Fruit fly (Drosophila melanogaster) whole organism, embryonic: ENCODE data around the gene Scgalpha.

ENCODE experiments used
- Adf1 ChIP-seq: fragments of 200-800 bp; sonication (Bioruptor generic); IDR thresholded peaks from 2 replicates; pipeline ENCODE4 v1.3.6; 2022; ENCODE audit warnings: missing biosample characterization, missing genetic modification characterization
- Atf6 ChIP-seq: fragments of 200-800 bp; sonication (Bioruptor generic); IDR thresholded peaks from 2 replicates; pipeline ENCODE4 v1.3.6; 2022; ENCODE audit warnings: missing biosample characterization, missing genetic modification characterization
- CG11504 ChIP-seq: fragments of 200-800 bp; sonication (Bioruptor generic); optimal IDR thresholded peaks from 3 replicates; lab custom pipeline; 2019; ENCODE audit warnings: missing biosample characterization, mild to moderate bottlenecking, missing genetic modification characterization, moderate library complexity
- CG12391 ChIP-seq: fragments of 200-800 bp; sonication (Bioruptor generic); optimal IDR thresholded peaks from 3 replicates; lab custom pipeline; 2018; ENCODE audit warnings: missing biosample characterization, mild to moderate bottlenecking, missing genetic modification characterization, moderate library complexity
- CG13624 ChIP-seq: fragments of 200-800 bp; sonication (Bioruptor generic); optimal IDR thresholded peaks from 2 replicates; lab custom pipeline; 2016; ENCODE audit warnings: missing biosample characterization, missing genetic modification characterization
- CG17612 ChIP-seq: fragments of 200-800 bp; sonication (Bioruptor generic); IDR thresholded peaks from 2 replicates; pipeline ENCODE4 v1.3.6; 2022; ENCODE audit warnings: missing biosample characterization, missing genetic modification characterization
- CG1792 ChIP-seq: fragments of 200-800 bp; sonication (Bioruptor generic); optimal IDR thresholded peaks from 2 replicates; lab custom pipeline; 2016; ENCODE audit warnings: missing biosample characterization, missing genetic modification characterization
- CG18262 ChIP-seq: fragments of 200-800 bp; optimal IDR thresholded peaks from 3 replicates; lab custom pipeline; 2019; ENCODE audit warnings: missing biosample characterization, mild to moderate bottlenecking, missing genetic modification characterization, moderate library complexity
- CG2678 ChIP-seq: fragments of 200-800 bp; sonication (Bioruptor generic); optimal IDR thresholded peaks from 3 replicates; lab custom pipeline; 2019; ENCODE audit warnings: missing biosample characterization, mild to moderate bottlenecking, missing genetic modification characterization, moderate library complexity
- CG2712 ChIP-seq: fragments of 200-800 bp; optimal IDR thresholded peaks from 3 replicates; lab custom pipeline; 2019; ENCODE audit warnings: missing biosample characterization, mild to moderate bottlenecking, missing genetic modification characterization, moderate library complexity
- CG2875 ChIP-seq: fragments of 200-800 bp; sonication (Bioruptor generic); optimal IDR thresholded peaks from 2 replicates; lab custom pipeline; 2017; ENCODE audit warnings: missing biosample characterization, mild to moderate bottlenecking, missing genetic modification characterization, missing genetic modification reagents
- CG3065 ChIP-seq: fragments of 200-800 bp; sonication (Bioruptor generic); optimal IDR thresholded peaks from 2 replicates; lab custom pipeline; 2016; ENCODE audit warnings: missing biosample characterization, missing genetic modification characterization
- CG3163 ChIP-seq: fragments of 200-800 bp; sonication (Bioruptor generic); optimal IDR thresholded peaks from 3 replicates; lab custom pipeline; 2016; ENCODE audit warnings: missing biosample characterization, missing genetic modification characterization
- CG5953 ChIP-seq: fragments of 200-800 bp; sonication (Bioruptor generic); IDR thresholded peaks from 2 replicates; pipeline ENCODE4 v1.3.6; 2022; ENCODE audit warnings: missing biosample characterization, missing genetic modification characterization
- CG7372 ChIP-seq: fragments of 200-800 bp; sonication (Bioruptor generic); IDR thresholded peaks from 2 replicates; pipeline ENCODE4 v1.3.6; 2022; ENCODE audit warnings: missing biosample characterization, missing genetic modification characterization
- CG9817 ChIP-seq: fragments of 200-800 bp; sonication (Bioruptor generic); optimal IDR thresholded peaks from 2 replicates; lab custom pipeline; 2018; ENCODE audit warnings: missing biosample characterization, mild to moderate bottlenecking, missing genetic modification characterization, moderate library complexity
- Camta ChIP-seq: fragments of 200-800 bp; sonication (Bioruptor generic); optimal IDR thresholded peaks from 2 replicates; lab custom pipeline; 2016; ENCODE audit warnings: missing biosample characterization, missing genetic modification characterization
- D19A ChIP-seq: fragments of 200-800 bp; optimal IDR thresholded peaks from 3 replicates; lab custom pipeline; 2019; ENCODE audit warnings: missing biosample characterization, mild to moderate bottlenecking, missing genetic modification characterization, moderate library complexity
- Doc3 ChIP-seq: fragments of 200-800 bp; sonication (Bioruptor generic); IDR thresholded peaks from 3 replicates; pipeline ENCODE4 v1.3.6; 2022; ENCODE audit warnings: missing biosample characterization, missing genetic modification characterization; ENCODE audit not compliant: partially characterized antibody
- Fer1 ChIP-seq: fragments of 200-800 bp; sonication (Bioruptor generic); optimal IDR thresholded peaks from 2 replicates; lab custom pipeline; 2017; ENCODE audit warnings: missing biosample characterization, mild to moderate bottlenecking, missing genetic modification characterization
- H15 ChIP-seq: fragments of 200-800 bp; sonication (Bioruptor generic); IDR thresholded peaks from 3 replicates; pipeline ENCODE4 v1.3.6; 2022; ENCODE audit warnings: missing biosample characterization, missing genetic modification characterization
- Hr51 ChIP-seq, 2 experiments: fragments of 200-800 bp; sonication (Bioruptor generic); optimal IDR thresholded peaks; 2 replicates in 1 of 2; 3 replicates in 1 of 2; lab custom pipeline; 2016 to 2018; ENCODE audit warnings: missing biosample characterization in 2 of 2, missing genetic modification characterization in 2 of 2, mild to moderate bottlenecking in 1 of 2, moderate library complexity in 1 of 2
- Mad ChIP-seq: fragments of 200-800 bp; sonication (Bioruptor generic); optimal IDR thresholded peaks from 2 replicates; lab custom pipeline; 2016; ENCODE audit warnings: missing biosample characterization, missing genetic modification characterization
- Sry-β ChIP-seq: fragments of 200-800 bp; sonication (Bioruptor generic); optimal IDR thresholded peaks from 2 replicates; lab custom pipeline; 2018; ENCODE audit warnings: missing biosample characterization, mild to moderate bottlenecking, missing genetic modification characterization, moderate library complexity
- Tbp ChIP-seq: fragments of >200 bp; optimal IDR thresholded peaks from 2 replicates; lab custom pipeline; 2018; ENCODE audit warnings: missing biosample characterization, missing genetic modification characterization
- exex ChIP-seq: fragments of 200-800 bp; sonication (Bioruptor generic); optimal IDR thresholded peaks from 4 replicates; lab custom pipeline; 2018; ENCODE audit warnings: missing biosample characterization, mild to moderate bottlenecking, missing genetic modification characterization, moderate library complexity
- fd3F ChIP-seq: fragments of 200-800 bp; sonication (Bioruptor generic); optimal IDR thresholded peaks from 2 replicates; lab custom pipeline; 2018; ENCODE audit warnings: missing biosample characterization, mild to moderate bottlenecking, missing genetic modification characterization, moderate library complexity
- fd64A ChIP-seq: fragments of 200-800 bp; sonication (Bioruptor generic); optimal IDR thresholded peaks from 3 replicates; lab custom pipeline; 2018; ENCODE audit warnings: missing biosample characterization, mild to moderate bottlenecking, missing genetic modification characterization
- gce ChIP-seq: fragments of 200-800 bp; sonication (Bioruptor generic); IDR thresholded peaks from 3 replicates; pipeline ENCODE4 v1.3.6; 2022; ENCODE audit warnings: missing biosample characterization, missing genetic modification characterization
- hkb ChIP-seq, 2 experiments: fragments of 200-800 bp in 1 of 2; fragments of >200 bp in 1 of 2; sonication (Bioruptor generic) in 1 of 2; IDR thresholded peaks in 1 of 2; optimal IDR thresholded peaks in 1 of 2; 2 replicates each; pipeline versions ENCODE4 v1.3.6 to Lab custom; 2017 to 2022; ENCODE audit warnings: missing biosample characterization in 1 of 2, missing genetic modification characterization in 1 of 2
- kay ChIP-seq: fragments of 200-800 bp; sonication (Bioruptor generic); optimal IDR thresholded peaks from 2 replicates; lab custom pipeline; 2016; ENCODE audit warnings: missing biosample characterization, missing genetic modification characterization
- row ChIP-seq: fragments of 200-800 bp; sonication (Bioruptor generic); IDR thresholded peaks from 3 replicates; pipeline ENCODE4 v1.3.6; 2022; ENCODE audit warnings: missing biosample characterization, missing genetic modification characterization
- sc ChIP-seq, 3 experiments: fragments of >200 bp in 2 of 3; fragments of 200-800 bp in 1 of 3; sonication (Bioruptor generic) in 1 of 3; optimal IDR thresholded peaks; 2 replicates in 2 of 3; 3 replicates in 1 of 3; lab custom pipeline; 2017; ENCODE audit warnings: mild to moderate bottlenecking in 1 of 3, missing biosample characterization in 1 of 3, missing genetic modification characterization in 1 of 3, missing genetic modification reagents in 1 of 3
- sisA ChIP-seq: fragments of 200-800 bp; sonication (Bioruptor generic); IDR thresholded peaks from 2 replicates; pipeline ENCODE4 v1.3.6; 2022; ENCODE audit warnings: missing biosample characterization, missing genetic modification characterization
- slbo ChIP-seq: fragments of 200-800 bp; sonication (Bioruptor generic); IDR thresholded peaks from 2 replicates; pipeline ENCODE4 v1.3.6; 2022; ENCODE audit warnings: missing biosample characterization, missing genetic modification characterization
- slou ChIP-seq: fragments of 200-800 bp; sonication (Bioruptor generic); optimal IDR thresholded peaks from 3 replicates; lab custom pipeline; 2016; ENCODE audit warnings: missing biosample characterization, missing genetic modification characterization
- sqz ChIP-seq: fragments of 200-800 bp; sonication (Bioruptor generic); optimal IDR thresholded peaks from 3 replicates; lab custom pipeline; 2018; ENCODE audit warnings: missing biosample characterization, mild to moderate bottlenecking, missing genetic modification characterization
- tgo ChIP-seq: fragments of 200-800 bp; sonication (Bioruptor generic); IDR thresholded peaks from 3 replicates; pipeline ENCODE4 v1.3.6; 2022; ENCODE audit warnings: missing biosample characterization, missing genetic modification characterization
- tin ChIP-seq: fragments of 200-800 bp; sonication (Bioruptor generic); optimal IDR thresholded peaks from 3 replicates; lab custom pipeline; 2016; ENCODE audit warnings: missing biosample characterization, missing genetic modification characterization
- tio ChIP-seq: fragments of 200-800 bp; sonication (Bioruptor generic); optimal IDR thresholded peaks from 2 replicates; lab custom pipeline; 2017; ENCODE audit warnings: missing biosample characterization, missing genetic modification characterization, inconsistent platforms
- yki ChIP-seq: fragments of >200 bp; optimal IDR thresholded peaks from 3 replicates; lab custom pipeline; 2018

Scgalpha gene

dm6 chr2L:8311091-8311490 lies 7.9 kb downstream of the Scgalpha start, which contains the start of the genes CG7810 and CG7806 (continued):
- peak; percentile 82 to 93 for TF ChIP-seq Hr51 (GFP tag; optimal IDR thresholded peaks at IDR 0.05; lab: Kevin White, UChicago)
- TF ChIP-seq CG2678 (tag; lab: Kevin White, UChicago), result peak; percentile 91
- peak; percentile 84 for TF ChIP-seq sisA (GFP tag; lab: Robert Waterston, UW)
- peak; percentile 81 for TF ChIP-seq kay (GFP tag; lab: Kevin White, UChicago)
- peak; percentile 75; the same call in 1 of the 2 replicates for TF ChIP-seq CG5953 (GFP tag; lab: Robert Waterston, UW)
- no peak for TF ChIP-seq sc (optimal IDR thresholded peaks at IDR 0.05; lab: Kevin White, UChicago)
- TF ChIP-seq sc (GFP tag; optimal IDR thresholded peaks at IDR 0.05; lab: Kevin White, UChicago), result peak; percentile 69
- TF ChIP-seq sqz (GFP tag; lab: Kevin White, UChicago), result no peak
- TF ChIP-seq exex, result peak; percentile 75
- TF ChIP-seq fd64A, result peak; percentile 27
- peak; percentile 91 for TF ChIP-seq Camta (GFP tag; lab: Kevin White, UChicago)
- TF ChIP-seq CG12391 (tag; lab: Kevin White, UChicago), result peak; percentile 95
- TF ChIP-seq Doc3, result 0 out of 3 replicates have a peak, but pooled peaks have one; percentile 13
- TF ChIP-seq CG13624, result peak; percentile 89
- TF ChIP-seq fd3F (GFP tag; lab: Kevin White, UChicago), result peak; percentile 88
- no peak for TF ChIP-seq tio (GFP tag; lab: Kevin White, UChicago)
- TF ChIP-seq CG2712, result peak; percentile 92
- TF ChIP-seq yki (lab: Kevin White, UChicago), result no peak
- peak; percentile 77; the same call in 2 of the 3 replicates for TF ChIP-seq gce (GFP tag; lab: Robert Waterston, UW)
- peak; percentile 87 for TF ChIP-seq CG9817 (tag; lab: Kevin White, UChicago)
- TF ChIP-seq Mad (GFP tag; lab: Kevin White, UChicago), result peak; percentile 86
- no peak for TF ChIP-seq CG11504 (tag; lab: Kevin White, UChicago)
- TF ChIP-seq hkb (optimal IDR thresholded peaks at IDR 0.05; lab: Kevin White, UChicago), result no peak
- TF ChIP-seq hkb (GFP tag; IDR thresholded peaks at IDR 0.05; lab: Robert Waterston, UW), result peak; percentile 95
- TF ChIP-seq CG3065 (GFP tag; lab: Kevin White, UChicago), result peak; percentile 78
- TF ChIP-seq CG17612, result peak; percentile 42; the same call in 1 of the 2 replicates
- TF ChIP-seq Tbp (GFP tag; lab: Kevin White, UChicago), result no peak
- TF ChIP-seq Adf1, result peak; percentile 65
- peak; percentile 93 for TF ChIP-seq tgo (GFP tag; lab: Robert Waterston, UW)
- peak; percentile 86 for TF ChIP-seq CG2875 (GFP tag; lab: Kevin White, UChicago)
- TF ChIP-seq Atf6, result peak; percentile 90
- TF ChIP-seq tin (GFP tag; lab: Kevin White, UChicago), result peak; percentile 88
- TF ChIP-seq CG18262, result peak; percentile 90
- TF ChIP-seq CG7372 (GFP tag; lab: Robert Waterston, UW), result peak; percentile 81
- peak; percentile 91 for TF ChIP-seq slbo (GFP tag; lab: Robert Waterston, UW)
- peak; percentile 24 for TF ChIP-seq Sry-β (GFP tag; lab: Kevin White, UChicago)
- TF ChIP-seq row (GFP tag; lab: Robert Waterston, UW), result peak; percentile 97
- TF ChIP-seq Fer1 (GFP tag; lab: Kevin White, UChicago), result peak; percentile 90
- TF ChIP-seq CG1792, result peak; percentile 63
- peak; percentile 86 for TF ChIP-seq H15 (GFP tag; lab: Robert Waterston, UW)
- peak; percentile 52 for TF ChIP-seq slou (GFP tag; lab: Kevin White, UChicago)
- peak; percentile 72 for TF ChIP-seq CG3163 (GFP tag; lab: Kevin White, UChicago)
- peak; percentile 78 for TF ChIP-seq D19A (tag; lab: Kevin White, UChicago)
- TF ChIP-seq, all 482 proteins: peak for 407
